Worm (Caenorhabditis elegans) whole organism, midembryonic: ENCODE data around the gene set-17.

Experiments
- T22C8.4 ChIP-seq: fragments of 200-800 bp; sonication (Bioruptor generic); IDR thresholded peaks from 2 replicates; pipeline ENCODE4 v1.3.6; 2022; ENCODE audit warnings: missing genetic modification characterization, missing compliant biosample characterization
- cog-1 ChIP-seq: sonication (generic microtip); optimal IDR thresholded peaks from 2 replicates; lab custom pipeline; 2016; ENCODE audit warnings: missing genetic modification characterization, missing compliant biosample characterization
- flt-1 ChIP-seq: fragments of 200-800 bp; sonication (Bioruptor generic); IDR thresholded peaks from 2 replicates; pipeline ENCODE4 v1.3.6; 2022; ENCODE audit warnings: missing genetic modification characterization, missing compliant biosample characterization
- klf-2 ChIP-seq: fragments of 200-800 bp; sonication (Bioruptor generic); conservative IDR thresholded peaks from 2 replicates; pipeline ENCODE4 v1.3.6; 2022; ENCODE audit warnings: missing genetic modification reagents, missing genetic modification characterization, missing compliant biosample characterization
- med-1 ChIP-seq: sonication (generic microtip); optimal IDR thresholded peaks from 2 replicates; lab custom pipeline; 2017; ENCODE audit warnings: missing genetic modification characterization, mild to moderate bottlenecking, missing compliant biosample characterization, antibody characterized with exemption, missing genetic modification reagents; ENCODE audit not compliant: insufficient read depth
- ref-1 ChIP-seq: fragments of 200-800 bp; sonication (Bioruptor generic); conservative IDR thresholded peaks from 2 replicates; pipeline ENCODE4 v1.3.6; 2022; ENCODE audit warnings: missing genetic modification reagents, missing genetic modification characterization, missing compliant biosample characterization
- tab-1 ChIP-seq: fragments of 200-800 bp; sonication (Bioruptor generic); IDR thresholded peaks from 2 replicates; pipeline ENCODE4 v1.3.6; 2022; ENCODE audit warnings: missing genetic modification characterization, missing compliant biosample characterization
- ztf-23 ChIP-seq: fragments of 200-800 bp; sonication (Bioruptor generic); IDR thresholded peaks from 2 replicates; pipeline ENCODE4 v1.3.6; 2022; ENCODE audit warnings: missing genetic modification reagents, missing genetic modification characterization, missing compliant biosample characterization
- ztf-29 ChIP-seq: fragments of 200-800 bp; sonication (Bioruptor generic); IDR thresholded peaks from 2 replicates; pipeline ENCODE4 v1.3.6; 2022; ENCODE audit warnings: missing genetic modification reagents, missing genetic modification characterization, missing compliant biosample characterization

Gene set-17

ce11 chrII:8933693-8934432 is 6.4 kb downstream of the set-17 start, which contains the start of gene T21B10.3:
Gene T21B10.3 (plus strand): TSS chrII:8934382.
- TF ChIP-seq ztf-23 (GFP tag; lab: Robert Waterston, UW) (no peak), T22C8.4 (no peak), ztf-29 (no peak), klf-2 (GFP tag; lab: Robert Waterston, UW) (no peak), med-1 (no peak)

- no peak for TF ChIP-seq T22C8.4
- TF ChIP-seq med-1, result no peak
- no peak for TF ChIP-seq ref-1 (GFP tag; lab: Robert Waterston, UW)
- no peak for TF ChIP-seq ztf-29
- no peak for TF ChIP-seq cog-1
- no peak for TF ChIP-seq klf-2 (GFP tag; lab: Robert Waterston, UW)
- TF ChIP-seq tab-1 (GFP tag; lab: Robert Waterston, UW), result no peak
- no peak for TF ChIP-seq ztf-23 (GFP tag; lab: Robert Waterston, UW)
- no peak for TF ChIP-seq flt-1 (GFP tag; lab: Robert Waterston, UW)
These were observed 7.9 kb downstream of the set-17 start for ce11 chrII:8932392-8932791.

- no peak for TF ChIP-seq med-1
- TF ChIP-seq tab-1 (GFP tag; lab: Robert Waterston, UW), result no peak
- no peak for TF ChIP-seq ztf-29
- no peak for TF ChIP-seq klf-2 (GFP tag; lab: Robert Waterston, UW)
- TF ChIP-seq cog-1, result no peak
- no peak for TF ChIP-seq flt-1 (GFP tag; lab: Robert Waterston, UW)
- TF ChIP-seq ztf-23 (GFP tag; lab: Robert Waterston, UW), result no peak
- TF ChIP-seq ref-1 (GFP tag; lab: Robert Waterston, UW), result no peak
- no peak for TF ChIP-seq T22C8.4
These were observed 8.7 kb downstream of the set-17 start for ce11 chrII:8931405-8932149.

- TF ChIP-seq med-1, result no peak
- no peak for TF ChIP-seq tab-1 (GFP tag; lab: Robert Waterston, UW)
- TF ChIP-seq ztf-29, result no peak
- TF ChIP-seq ref-1 (GFP tag; lab: Robert Waterston, UW), result no peak
- TF ChIP-seq T22C8.4, result no peak
- no peak for TF ChIP-seq cog-1
- TF ChIP-seq flt-1 (GFP tag; lab: Robert Waterston, UW), result no peak
- no peak for TF ChIP-seq ztf-23 (GFP tag; lab: Robert Waterston, UW)
- no peak for TF ChIP-seq klf-2 (GFP tag; lab: Robert Waterston, UW)
These were observed 9.5 kb downstream of the set-17 start, which contains the start of gene enol-1 for ce11 chrII:8930763-8931162. Gene enol-1 (plus strand): TSS chrII:8930997.

- TF ChIP-seq ztf-29 (no peak), klf-2 (GFP tag; lab: Robert Waterston, UW) (no peak), flt-1 (GFP tag; lab: Robert Waterston, UW) (no peak), cog-1 (no peak), tab-1 (GFP tag; lab: Robert Waterston, UW) (no peak), ztf-23 (GFP tag; lab: Robert Waterston, UW) (no peak), ref-1 (GFP tag; lab: Robert Waterston, UW) (no peak), med-1 (no peak), T22C8.4 (no peak)
These were observed 10.5 kb downstream of the set-17 start, which contains the start of gene mrpl-50 for ce11 chrII:8929771-8930170. Gene mrpl-50 (plus strand): TSS chrII:8929841.

- TF ChIP-seq flt-1 (GFP tag; lab: Robert Waterston, UW) (no peak), ztf-29 (no peak), ref-1 (GFP tag; lab: Robert Waterston, UW) (no peak), klf-2 (GFP tag; lab: Robert Waterston, UW) (no peak), med-1 (no peak), tab-1 (GFP tag; lab: Robert Waterston, UW) (no peak)
These were observed 13.0 kb downstream of the set-17 start, which contains the start of gene cct-2 for ce11 chrII:8927253-8927791. Gene cct-2 (plus strand): TSS chrII:8927741.

ce11 chrII:8926451-8926850 is 13.8 kb downstream of the set-17 start, which contains the start of gene B0457.2:
Gene B0457.2 (minus strand): TSS chrII:8926551.
- no peak for TF ChIP-seq ztf-29
- no peak for TF ChIP-seq flt-1 (GFP tag; lab: Robert Waterston, UW)
- no peak for TF ChIP-seq ref-1 (GFP tag; lab: Robert Waterston, UW)
- no peak for TF ChIP-seq ztf-23 (GFP tag; lab: Robert Waterston, UW)
- no peak for TF ChIP-seq cog-1
- TF ChIP-seq klf-2 (GFP tag; lab: Robert Waterston, UW), result no peak
- TF ChIP-seq T22C8.4, result no peak

- TF ChIP-seq klf-2 (GFP tag; lab: Robert Waterston, UW) (no peak), flt-1 (GFP tag; lab: Robert Waterston, UW) (no peak), ztf-23 (GFP tag; lab: Robert Waterston, UW) (no peak), T22C8.4 (no peak)
These were observed 17.1 kb downstream of the set-17 start for ce11 chrII:8923187-8923586.

- TF ChIP-seq tab-1 (GFP tag; lab: Robert Waterston, UW), result no peak
- TF ChIP-seq cog-1, result no peak
- no peak for TF ChIP-seq med-1
- no peak for TF ChIP-seq ztf-29
- no peak for TF ChIP-seq klf-2 (GFP tag; lab: Robert Waterston, UW)
- no peak for TF ChIP-seq T22C8.4
- TF ChIP-seq ztf-23 (GFP tag; lab: Robert Waterston, UW), result no peak
- no peak for TF ChIP-seq flt-1 (GFP tag; lab: Robert Waterston, UW)
- TF ChIP-seq ref-1 (GFP tag; lab: Robert Waterston, UW), result no peak
These were observed 18.1 kb downstream of the set-17 start, which contains the start of gene B0457.6 for ce11 chrII:8922140-8922539. Gene B0457.6 (plus strand): TSS chrII:8922423.
